Worm (Caenorhabditis elegans): Measurements from ENCODE around the gene R09A8.9.

R09A8.9 gene

DNA sequence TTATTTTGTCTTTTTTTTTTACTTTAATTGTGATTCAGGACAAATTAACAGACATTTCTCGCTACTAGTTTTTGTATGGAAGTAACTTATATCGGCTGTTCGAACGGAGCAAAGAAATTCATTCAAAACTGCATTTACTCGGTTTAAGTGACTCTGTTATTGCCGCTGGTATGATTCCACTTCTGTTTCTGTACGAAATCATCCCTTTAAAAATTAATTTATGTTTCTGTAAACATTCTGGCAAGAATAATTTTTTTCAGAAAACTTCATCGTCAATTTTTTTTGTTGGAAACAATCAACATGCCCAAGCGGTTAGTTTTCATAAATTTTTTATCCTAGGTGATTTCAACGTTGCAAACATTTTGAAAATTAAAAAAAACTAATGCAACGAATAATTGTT is 24.0 kb upstream of the R09A8.9 start, which contains the start of gene T24D5.3:
Gene T24D5.3, plus strand, starts transcription at position 301 of the 400 bp plus-strand sequence.
- TF ChIP-seq daf-8 (GFP tag; IDR thresholded peaks at IDR 0.05) (no peak), F37D6.2 (tag; optimal IDR thresholded peaks at IDR 0.05) (no peak), Y75B8A.6 (GFP tag; IDR thresholded peaks at IDR 0.05) (no peak), unc-130 (GFP tag; optimal IDR thresholded peaks at IDR 0.05) (no peak), fos-1 (tag; optimal IDR thresholded peaks at IDR 0.05) (no peak), F44E2.7 (GFP tag; IDR thresholded peaks at IDR 0.05) (no peak), nhr-41 (GFP tag; IDR thresholded peaks at IDR 0.05) (no peak), F10B5.3 (tag; optimal IDR thresholded peaks at IDR 0.05) (no peak), lin-29 (GFP tag; IDR thresholded peaks at IDR 0.05) (no peak), mxl-2 (GFP tag; conservative IDR thresholded peaks at IDR 0.05) (no peak), mes-2 (tag; optimal IDR thresholded peaks at IDR 0.05; ENCODE audit: poor library complexity, severe bottlenecking) (no peak), nhr-11 (tag; optimal IDR thresholded peaks at IDR 0.05) (no peak), nhr-111 (GFP tag; optimal IDR thresholded peaks at IDR 0.05) (no peak)

DNA sequence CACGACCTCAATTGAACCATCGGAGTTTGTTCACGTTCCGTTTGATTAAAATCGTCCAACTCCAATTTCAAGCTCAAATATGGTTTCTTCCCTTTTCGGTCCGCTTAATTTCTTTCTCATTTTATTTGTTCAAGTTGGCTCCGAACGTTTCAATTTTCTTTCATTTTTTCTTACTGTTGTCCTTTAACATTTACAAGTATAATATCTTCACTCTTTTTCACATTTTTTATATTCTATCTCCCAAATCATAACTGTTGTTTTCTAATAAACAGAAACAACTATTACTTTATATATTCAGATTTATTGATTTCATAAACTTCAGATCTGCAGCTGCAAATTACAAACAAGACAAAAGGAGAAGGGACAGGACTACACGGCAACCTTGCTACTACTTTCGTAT is 20.2 kb upstream of the R09A8.9 start:
- TF ChIP-seq arid-1 (GFP tag; conservative IDR thresholded peaks at IDR 0.05) (no peak), hlh-30 (tag; optimal IDR thresholded peaks at IDR 0.05; ENCODE audit: insufficient read depth) (no peak), gei-8 (GFP tag; optimal IDR thresholded peaks at IDR 0.05) (no peak), tra-1 (GFP tag; IDR thresholded peaks at IDR 0.05) (no peak), unc-62 (GFP tag; optimal IDR thresholded peaks at IDR 0.05 in 1 of 2) (peak in 1 of 2 experiments; percentile 91), unc-62 (tag; optimal IDR thresholded peaks at IDR 0.05) (no peak), lin-29 (GFP tag; IDR thresholded peaks at IDR 0.05) (no peak)

DNA sequence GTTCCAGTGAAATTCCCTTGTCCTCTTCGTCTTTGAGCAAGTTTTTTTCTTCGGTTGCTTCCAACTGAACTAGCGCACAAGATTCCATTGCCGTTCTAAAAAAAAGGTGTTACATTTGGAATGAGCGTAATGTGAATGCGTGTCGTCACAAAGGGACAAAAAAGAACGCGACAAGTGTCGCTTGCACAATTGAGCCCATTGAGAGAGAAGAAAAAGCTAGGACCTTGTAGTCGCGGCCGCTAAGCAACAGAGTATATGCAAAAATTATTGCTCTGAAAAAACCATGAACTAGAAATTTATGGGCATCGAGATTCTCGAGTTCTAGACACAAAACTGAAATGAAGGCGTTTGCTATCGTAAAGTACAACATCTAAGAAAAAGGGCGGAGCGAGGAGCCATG is 17.4 kb upstream of the R09A8.9 start, which contains the start of gene T24D5.2:
Gene T24D5.2, minus strand, starts transcription at position 101 of the 400 bp plus-strand sequence.
- TF ChIP-seq aha-1 (tag): peak; percentile 26
- no peak for TF ChIP-seq arid-1 (GFP tag; conservative IDR thresholded peaks at IDR 0.05)

DNA sequence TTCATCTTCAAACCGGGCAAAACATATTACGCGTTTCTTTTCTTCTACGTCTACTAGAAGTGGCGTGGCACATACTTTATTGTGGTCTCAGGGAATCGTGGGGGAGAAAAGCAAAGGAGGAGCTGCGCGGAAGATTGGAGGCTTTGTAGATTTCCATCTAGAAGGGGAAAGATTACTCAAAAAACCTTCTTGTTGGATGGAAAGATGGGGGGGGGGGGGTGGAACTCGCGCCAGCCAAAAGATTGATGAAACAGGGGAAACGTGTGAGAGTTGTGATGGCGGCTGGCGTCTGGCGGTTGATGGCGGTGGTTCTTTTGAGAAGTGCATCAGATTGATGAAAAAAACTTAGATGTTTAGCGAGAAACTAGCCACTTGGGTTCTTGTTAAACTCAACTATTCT is 14.2 kb upstream of the R09A8.9 start:
- TF ChIP-seq Y75B8A.6 (GFP tag; IDR thresholded peaks at IDR 0.05): no peak
- no peak for TF ChIP-seq pha-4 (GFP tag; IDR thresholded peaks at IDR 0.05)
- TF ChIP-seq pha-4 (tag; optimal IDR thresholded peaks at IDR 0.05): no peak
- no peak for TF ChIP-seq php-3 (GFP tag; IDR thresholded peaks at IDR 0.05)
- peak; percentile 5 for TF ChIP-seq fkh-10 (GFP tag; optimal IDR thresholded peaks at IDR 0.05)
- TF ChIP-seq nhr-48 (tag; optimal IDR thresholded peaks at IDR 0.05): no peak
- TF ChIP-seq hmg-1.1 (GFP tag; IDR thresholded peaks at IDR 0.05): 0 out of 2 replicates have a peak, but pooled peaks have one; percentile 9

DNA sequence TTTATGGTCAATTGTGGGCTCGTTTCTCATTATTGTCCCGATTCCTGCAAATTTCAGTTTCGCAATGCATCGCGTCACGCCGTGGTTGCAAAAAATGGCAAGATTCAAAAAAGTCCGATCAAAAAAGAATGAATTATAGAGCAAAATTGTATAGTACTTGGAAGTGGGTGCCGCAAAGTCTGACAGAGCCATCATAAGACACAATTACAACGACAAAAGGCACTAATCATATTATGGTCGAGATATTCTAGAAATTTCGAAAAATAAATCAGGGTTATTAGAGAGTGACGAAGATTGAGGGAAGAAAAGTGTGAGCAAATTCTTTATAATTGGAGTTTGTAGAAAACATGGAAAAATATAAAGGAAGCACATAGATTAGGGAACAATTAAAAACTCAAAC is 8.5 kb upstream of the R09A8.9 start:
- TF ChIP-seq arid-1 (GFP tag; conservative IDR thresholded peaks at IDR 0.05) (no peak), aha-1 (tag) (peak; percentile 11)

DNA sequence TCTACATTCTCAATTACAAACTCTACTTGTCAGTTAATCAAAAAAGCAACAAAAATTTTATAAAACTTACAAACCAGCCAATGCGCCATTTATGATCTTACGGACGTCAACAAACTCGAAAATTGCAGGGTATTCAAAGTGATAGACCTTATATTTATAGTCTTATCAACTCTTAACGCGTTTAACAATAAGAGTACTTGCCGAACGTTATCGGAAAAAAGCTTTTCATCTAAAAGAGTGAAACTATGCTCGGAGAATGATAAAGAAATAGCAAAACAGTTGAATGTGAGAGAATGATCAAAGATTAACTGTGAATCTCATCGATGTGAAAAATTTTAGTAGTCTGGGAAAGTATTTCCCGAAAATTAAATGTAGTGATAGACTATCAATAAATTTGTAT is 7.8 kb upstream of the R09A8.9 start:
- no peak for TF ChIP-seq zip-2 (tag; optimal IDR thresholded peaks at IDR 0.05)
- TF ChIP-seq nhr-77 (tag; optimal IDR thresholded peaks at IDR 0.05): no peak
- TF ChIP-seq daf-12 (tag; optimal IDR thresholded peaks at IDR 0.05): no peak
- TF ChIP-seq dmd-9 (GFP tag; IDR thresholded peaks at IDR 0.05): no peak
- peak; percentile 61; the same call in 1 of the 2 replicates for TF ChIP-seq dmd-6 (GFP tag; IDR thresholded peaks at IDR 0.05)
- no peak for TF ChIP-seq ZK337.2 (GFP tag; IDR thresholded peaks at IDR 0.05)
- no peak for TF ChIP-seq lin-1 (GFP tag; IDR thresholded peaks at IDR 0.05)
- TF ChIP-seq Y48G9A.11 (GFP tag; IDR thresholded peaks at IDR 0.05): no peak
- TF ChIP-seq ctbp-1 (GFP tag; IDR thresholded peaks at IDR 0.05): no peak
- TF ChIP-seq nhr-11 (tag; optimal IDR thresholded peaks at IDR 0.05): no peak
- no peak for TF ChIP-seq ceh-28 (tag; optimal IDR thresholded peaks at IDR 0.05)
- no peak for TF ChIP-seq snpc-1.2 (GFP tag; IDR thresholded peaks at IDR 0.05)
- peak; percentile 68 for TF ChIP-seq pqm-1 (tag; optimal IDR thresholded peaks at IDR 0.05)
- TF ChIP-seq F37D6.2 (tag; optimal IDR thresholded peaks at IDR 0.05): no peak
- TF ChIP-seq php-3 (GFP tag; IDR thresholded peaks at IDR 0.05): 0 out of 2 replicates have a peak, but pooled peaks have one; percentile 29
- no peak for TF ChIP-seq T26A8.4 (GFP tag; IDR thresholded peaks at IDR 0.05)
- TF ChIP-seq rbr-2 (tag; optimal IDR thresholded peaks at IDR 0.05): no peak
- no peak for TF ChIP-seq snpc-4 (tag; optimal IDR thresholded peaks at IDR 0.05)
- TF ChIP-seq nhr-237 (tag; optimal IDR thresholded peaks at IDR 0.05): no peak
- TF ChIP-seq skn-1 (tag; optimal IDR thresholded peaks at IDR 0.05): no peak
- TF ChIP-seq nhr-48 (tag; optimal IDR thresholded peaks at IDR 0.05): no peak
- TF ChIP-seq F44E2.7 (GFP tag; IDR thresholded peaks at IDR 0.05): no peak
- no peak for TF ChIP-seq unc-130 (GFP tag; optimal IDR thresholded peaks at IDR 0.05)
